Fruit fly (Drosophila melanogaster) whole organism, embryonic: ENCODE data around the gene egh.

ENCODE experiments used
- Adf1 ChIP-seq: fragments of 200-800 bp; sonication (Bioruptor generic); IDR thresholded peaks from 2 replicates; pipeline ENCODE4 v1.3.6; 2022; ENCODE audit warnings: missing biosample characterization, missing genetic modification characterization
- Aef1 ChIP-seq: fragments of 200-800 bp; sonication (Bioruptor generic); IDR thresholded peaks from 3 replicates; pipeline ENCODE4 v1.3.6; 2022; ENCODE audit warnings: missing biosample characterization, missing genetic modification characterization
- CG11247 ChIP-seq: fragments of 200-800 bp; sonication (Bioruptor generic); IDR thresholded peaks from 2 replicates; pipeline ENCODE4 v1.3.6; 2022; ENCODE audit warnings: missing biosample characterization, missing genetic modification characterization
- CG12155 ChIP-seq: fragments of 200-800 bp; sonication (Bioruptor generic); optimal IDR thresholded peaks from 3 replicates; lab custom pipeline; 2016; ENCODE audit warnings: missing biosample characterization, missing genetic modification characterization
- CG13296 ChIP-seq: fragments of 200-800 bp; sonication (Bioruptor generic); optimal IDR thresholded peaks from 3 replicates; lab custom pipeline; 2018; ENCODE audit warnings: missing biosample characterization, mild to moderate bottlenecking, missing genetic modification characterization
- CG13775 ChIP-seq: fragments of 200-800 bp; sonication (Bioruptor generic); optimal IDR thresholded peaks from 3 replicates; lab custom pipeline; 2017; ENCODE audit warnings: missing biosample characterization, mild to moderate bottlenecking, missing genetic modification characterization
- CG14667 ChIP-seq: fragments of 200-800 bp; sonication (Bioruptor generic); IDR thresholded peaks from 2 replicates; pipeline ENCODE4 v1.3.6; 2022; ENCODE audit warnings: missing biosample characterization, missing genetic modification characterization
- CG14710 ChIP-seq: fragments of 200-800 bp; sonication (Bioruptor generic); optimal IDR thresholded peaks from 3 replicates; lab custom pipeline; 2019; ENCODE audit warnings: missing biosample characterization, mild to moderate bottlenecking, missing genetic modification characterization, moderate library complexity
- CG16813 ChIP-seq: fragments of 200-800 bp; sonication (Bioruptor generic); IDR thresholded peaks from 3 replicates; pipeline ENCODE4 v1.3.6; 2022; ENCODE audit warnings: missing biosample characterization, missing genetic modification characterization; ENCODE audit not compliant: partially characterized antibody
- CG18599 ChIP-seq: fragments of 200-800 bp; sonication (Bioruptor generic); optimal IDR thresholded peaks from 3 replicates; lab custom pipeline; 2017; ENCODE audit warnings: missing biosample characterization, missing genetic modification characterization, mild to moderate bottlenecking, moderate library complexity, missing genetic modification reagents
- CG2875 ChIP-seq: fragments of 200-800 bp; sonication (Bioruptor generic); optimal IDR thresholded peaks from 2 replicates; lab custom pipeline; 2017; ENCODE audit warnings: missing biosample characterization, mild to moderate bottlenecking, missing genetic modification characterization, missing genetic modification reagents
- CG4328 ChIP-seq: fragments of 200-800 bp; sonication (Bioruptor generic); optimal IDR thresholded peaks from 3 replicates; lab custom pipeline; 2017; ENCODE audit warnings: missing biosample characterization, missing genetic modification reagents, missing genetic modification characterization
- CG4424 ChIP-seq: fragments of 200-800 bp; sonication (Bioruptor generic); optimal IDR thresholded peaks from 3 replicates; lab custom pipeline; 2016; ENCODE audit warnings: missing biosample characterization, missing genetic modification characterization
- CG4854 ChIP-seq: fragments of 200-800 bp; sonication (Bioruptor generic); optimal IDR thresholded peaks from 2 replicates; lab custom pipeline; 2016; ENCODE audit warnings: missing biosample characterization, missing genetic modification characterization, inconsistent platforms
- CG6689 ChIP-seq: fragments of 200-800 bp; sonication (Bioruptor generic); IDR thresholded peaks from 2 replicates; pipeline ENCODE4 v1.3.6; 2022; ENCODE audit warnings: missing biosample characterization, missing genetic modification characterization
- CG7271 ChIP-seq: fragments of 200-800 bp; sonication (Bioruptor generic); optimal IDR thresholded peaks from 2 replicates; lab custom pipeline; 2018; ENCODE audit warnings: missing biosample characterization, mild to moderate bottlenecking, missing genetic modification characterization, moderate library complexity
- CG8281 ChIP-seq: fragments of 200-800 bp; sonication (Bioruptor generic); optimal IDR thresholded peaks from 2 replicates; lab custom pipeline; 2018; ENCODE audit warnings: missing biosample characterization, mild to moderate bottlenecking, missing genetic modification characterization, moderate library complexity
- CG8388 ChIP-seq: fragments of 200-800 bp; sonication (Bioruptor generic); optimal IDR thresholded peaks from 2 replicates; lab custom pipeline; 2019; ENCODE audit warnings: missing biosample characterization, mild to moderate bottlenecking, missing genetic modification characterization, moderate library complexity
- CG8478 ChIP-seq: fragments of >200 bp; optimal IDR thresholded peaks from 2 replicates; lab custom pipeline; 2018
- CG8924 ChIP-seq: fragments of 200-800 bp; optimal IDR thresholded peaks from 3 replicates; lab custom pipeline; 2019; ENCODE audit warnings: missing biosample characterization, mild to moderate bottlenecking, missing genetic modification characterization, moderate library complexity
- CG9215 ChIP-seq: fragments of 200-800 bp; sonication (Bioruptor generic); IDR thresholded peaks from 2 replicates; pipeline ENCODE4 v1.3.6; 2022; ENCODE audit warnings: missing biosample characterization, missing genetic modification characterization
- CG9797 ChIP-seq: fragments of 200-800 bp; sonication (Bioruptor generic); optimal IDR thresholded peaks from 3 replicates; lab custom pipeline; 2018; ENCODE audit warnings: missing biosample characterization, mild to moderate bottlenecking, missing genetic modification characterization
- Dp ChIP-seq: fragments of 200-800 bp; sonication (Bioruptor generic); optimal IDR thresholded peaks from 2 replicates; lab custom pipeline; 2018; ENCODE audit warnings: missing biosample characterization, mild to moderate bottlenecking, missing genetic modification characterization, moderate library complexity
- H2.0 ChIP-seq: fragments of 200-800 bp; sonication (Bioruptor generic); IDR thresholded peaks from 2 replicates; pipeline ENCODE4 v1.3.6; 2022; ENCODE audit warnings: missing biosample characterization, missing genetic modification characterization
- HmgD ChIP-seq: fragments of 200-800 bp; sonication (Bioruptor generic); optimal IDR thresholded peaks from 3 replicates; lab custom pipeline; 2016; ENCODE audit warnings: missing biosample characterization, missing genetic modification characterization
- Mrtf ChIP-seq: fragments of 200-800 bp; sonication (Bioruptor generic); IDR thresholded peaks from 3 replicates; pipeline ENCODE4 v1.3.6; 2022; ENCODE audit warnings: missing biosample characterization, missing genetic modification characterization
- NK7.1 ChIP-seq: fragments of 200-800 bp; sonication (Bioruptor generic); optimal IDR thresholded peaks from 3 replicates; lab custom pipeline; 2016; ENCODE audit warnings: missing biosample characterization, missing genetic modification characterization
- Neu2 ChIP-seq: fragments of 200-800 bp; sonication (Bioruptor generic); optimal IDR thresholded peaks from 3 replicates; lab custom pipeline; 2016; ENCODE audit warnings: missing biosample characterization, missing genetic modification characterization, borderline replicate concordance
- Rfx ChIP-seq: fragments of 200-800 bp; sonication (Bioruptor generic); IDR thresholded peaks from 2 replicates; pipeline ENCODE4 v1.3.6; 2022; ENCODE audit warnings: missing biosample characterization, missing genetic modification characterization
- Taf1 ChIP-seq: fragments of 200-800 bp; sonication (Bioruptor generic); IDR thresholded peaks from 2 replicates; pipeline ENCODE4 v1.3.6; 2022; ENCODE audit warnings: missing biosample characterization, missing genetic modification characterization
- Tbp ChIP-seq: fragments of >200 bp; optimal IDR thresholded peaks from 2 replicates; lab custom pipeline; 2018; ENCODE audit warnings: missing biosample characterization, missing genetic modification characterization
- Trl ChIP-seq, 3 experiments: fragments of >200 bp in 2 of 3; fragments of 200-800 bp in 1 of 3; sonication (Bioruptor generic) in 1 of 3; optimal IDR thresholded peaks; 2 replicates in 1 of 3; 3 replicates in 2 of 3; lab custom pipeline; 2016 to 2017; ENCODE audit warnings: missing biosample characterization in 1 of 3, missing genetic modification characterization in 1 of 3
- aop ChIP-seq: fragments of 200-800 bp; sonication (Bioruptor generic); IDR thresholded peaks from 2 replicates; pipeline ENCODE4 v1.3.6; 2022; ENCODE audit warnings: missing biosample characterization, missing genetic modification characterization
- bbx ChIP-seq: fragments of 200-800 bp; sonication (Bioruptor generic); IDR thresholded peaks from 2 replicates; pipeline ENCODE4 v1.3.6; 2022; ENCODE audit warnings: missing biosample characterization, missing genetic modification characterization; ENCODE audit not compliant: partially characterized antibody
- br ChIP-seq: fragments of >200 bp; optimal IDR thresholded peaks from 2 replicates; lab custom pipeline; 2017
- dpn ChIP-seq, 2 experiments: fragments of 200-800 bp; sonication (Bioruptor generic); optimal IDR thresholded peaks; 3 replicates each; lab custom pipeline; 2016; ENCODE audit warnings: missing biosample characterization in 2 of 2, missing genetic modification characterization in 2 of 2
- fd64A ChIP-seq: fragments of 200-800 bp; sonication (Bioruptor generic); optimal IDR thresholded peaks from 3 replicates; lab custom pipeline; 2018; ENCODE audit warnings: missing biosample characterization, mild to moderate bottlenecking, missing genetic modification characterization
- grn ChIP-seq: fragments of 200-800 bp; sonication (Bioruptor generic); optimal IDR thresholded peaks from 3 replicates; lab custom pipeline; 2017; ENCODE audit warnings: missing biosample characterization, missing genetic modification characterization
- hb ChIP-seq: fragments of 200-800 bp; sonication (Bioruptor generic); IDR thresholded peaks from 3 replicates; pipeline ENCODE4 v1.3.6; 2022; ENCODE audit warnings: missing biosample characterization, missing genetic modification characterization; ENCODE audit not compliant: partially characterized antibody
- inv ChIP-seq: fragments of 200-800 bp; sonication (Bioruptor generic); IDR thresholded peaks from 2 replicates; pipeline ENCODE4 v1.3.6; 2022; ENCODE audit warnings: missing biosample characterization, missing genetic modification characterization; ENCODE audit not compliant: partially characterized antibody
- kni ChIP-seq: fragments of 200-800 bp; sonication (Bioruptor generic); optimal IDR thresholded peaks from 3 replicates; lab custom pipeline; 2017; ENCODE audit warnings: mild to moderate bottlenecking, missing biosample characterization, missing genetic modification reagents, missing genetic modification characterization
- nmo ChIP-seq: fragments of 200-800 bp; sonication (Bioruptor generic); optimal IDR thresholded peaks from 2 replicates; lab custom pipeline; 2018; ENCODE audit warnings: missing biosample characterization, mild to moderate bottlenecking, missing genetic modification characterization, moderate library complexity
- pan ChIP-seq, 4 experiments: fragments of >200 bp in 3 of 4; fragments of 200-800 bp in 1 of 4; sonication (Bioruptor generic) in 1 of 4; optimal IDR thresholded peaks in 3 of 4; IDR thresholded peaks in 1 of 4; 2 replicates each; pipeline versions ENCODE4 v1.3.6 to Lab custom; 2017 to 2022; ENCODE audit warnings: missing biosample characterization in 2 of 4, missing genetic modification characterization in 2 of 4, mixed read lengths in 1 of 4
- pb ChIP-seq: fragments of 200-800 bp; sonication (Bioruptor generic); optimal IDR thresholded peaks from 3 replicates; lab custom pipeline; 2016; ENCODE audit warnings: missing biosample characterization, missing genetic modification characterization
- sisA ChIP-seq: fragments of 200-800 bp; sonication (Bioruptor generic); IDR thresholded peaks from 2 replicates; pipeline ENCODE4 v1.3.6; 2022; ENCODE audit warnings: missing biosample characterization, missing genetic modification characterization
- sna ChIP-seq: fragments of 200-800 bp; sonication (Bioruptor generic); IDR thresholded peaks from 2 replicates; pipeline ENCODE4 v1.3.6; 2022; ENCODE audit warnings: missing biosample characterization, missing genetic modification characterization; ENCODE audit not compliant: partially characterized antibody
- tin ChIP-seq: fragments of 200-800 bp; sonication (Bioruptor generic); optimal IDR thresholded peaks from 3 replicates; lab custom pipeline; 2016; ENCODE audit warnings: missing biosample characterization, missing genetic modification characterization
- toy ChIP-seq: fragments of 200-800 bp; sonication (Bioruptor generic); IDR thresholded peaks from 2 replicates; pipeline ENCODE4 v1.3.6; 2022; ENCODE audit warnings: missing biosample characterization, missing genetic modification characterization
- vfl ChIP-seq: fragments of 200-800 bp; sonication (Bioruptor generic); optimal IDR thresholded peaks from 2 replicates; lab custom pipeline; 2016; ENCODE audit warnings: missing biosample characterization, missing genetic modification characterization

egh gene

DNA sequence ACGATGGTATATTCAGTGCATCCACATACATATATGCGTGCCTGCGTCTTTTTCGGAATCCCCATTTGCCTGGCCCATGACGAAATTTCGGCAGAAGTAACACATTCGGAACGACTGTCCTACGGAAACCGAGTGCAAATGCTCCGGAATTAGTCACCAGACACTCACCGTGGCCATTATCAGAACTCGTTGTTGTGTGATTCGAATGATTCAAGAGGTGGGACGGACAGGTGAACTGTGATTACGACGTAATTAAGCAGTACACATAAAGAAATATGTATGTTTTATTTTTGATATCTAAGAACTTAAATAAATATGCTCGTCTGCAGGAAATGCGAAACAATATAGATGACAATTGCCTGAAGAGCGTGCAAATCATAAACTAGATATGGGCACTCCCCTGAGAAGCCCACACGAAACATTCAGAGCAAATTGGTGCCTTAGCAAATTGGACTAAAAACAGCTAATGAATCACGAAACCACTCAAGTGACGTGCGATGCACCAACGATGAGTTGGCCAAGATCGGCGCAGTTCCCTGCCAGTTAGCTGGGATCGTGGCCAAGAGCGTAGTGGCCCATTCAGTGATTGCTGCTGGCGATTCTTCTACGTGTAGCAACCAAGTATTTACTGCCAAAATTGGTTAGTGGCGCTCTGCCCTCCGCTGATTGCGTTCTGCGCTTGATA lies 3.2 kb downstream of the egh start (continued):
- TF ChIP-seq CG9797, result no peak
- TF ChIP-seq Dp (GFP tag; lab: Kevin White, UChicago), result no peak
- TF ChIP-seq br, result no peak
- TF ChIP-seq CG12155, result no peak
- no peak for TF ChIP-seq NK7.1 (GFP tag; lab: Kevin White, UChicago)
- TF ChIP-seq CG18599, result peak; percentile 73
- TF ChIP-seq H2.0 (GFP tag; lab: Robert Waterston, UW), result no peak
- peak; percentile 49 for TF ChIP-seq CG13296 (GFP tag; lab: Kevin White, UChicago)
- 0 out of 2 replicates have a peak, but pooled peaks have one; percentile 38 for TF ChIP-seq CG9215 (GFP tag; lab: Robert Waterston, UW)
- TF ChIP-seq CG4424 (GFP tag; lab: Kevin White, UChicago), result no peak
- TF ChIP-seq sisA (GFP tag; lab: Robert Waterston, UW), result no peak
- no peak for TF ChIP-seq CG14667 (GFP tag; lab: Robert Waterston, UW)
- TF ChIP-seq Rfx (GFP tag; lab: Robert Waterston, UW), result peak; percentile 21; the same call in 1 of the 2 replicates
- no peak for TF ChIP-seq inv (GFP tag; lab: Robert Waterston, UW)
- TF ChIP-seq sna (GFP tag; lab: Robert Waterston, UW), result no peak
- TF ChIP-seq Tbp (GFP tag; lab: Kevin White, UChicago), result no peak
- peak; percentile 29 for TF ChIP-seq nmo
- TF ChIP-seq Neu2 (GFP tag; lab: Kevin White, UChicago), result no peak
- no peak for TF ChIP-seq CG2875 (GFP tag; lab: Kevin White, UChicago)
- TF ChIP-seq toy, result no peak
- no peak for TF ChIP-seq Trl (optimal IDR thresholded peaks at IDR 0.05; lab: Kevin White, UChicago)
- no peak for TF ChIP-seq Trl (GFP tag; optimal IDR thresholded peaks at IDR 0.05; lab: Kevin White, UChicago)
- no peak for TF ChIP-seq fd64A (GFP tag; lab: Kevin White, UChicago)
- TF ChIP-seq CG8281 (tag; lab: Kevin White, UChicago), result no peak
- no peak for TF ChIP-seq aop (GFP tag; lab: Robert Waterston, UW)
- TF ChIP-seq pb, result no peak
- TF ChIP-seq bbx (GFP tag; lab: Robert Waterston, UW), result no peak
- no peak for TF ChIP-seq vfl (GFP tag; lab: Kevin White, UChicago)
- 0 out of 2 replicates have a peak, but pooled peaks have one; percentile 22 for TF ChIP-seq Adf1 (GFP tag; lab: Robert Waterston, UW)
- no peak for TF ChIP-seq CG8478 (lab: Kevin White, UChicago)
- TF ChIP-seq tin (GFP tag; lab: Kevin White, UChicago), result no peak
- no peak for TF ChIP-seq CG4854 (GFP tag; lab: Kevin White, UChicago)
- no peak for TF ChIP-seq CG8388 (GFP tag; lab: Kevin White, UChicago)
- TF ChIP-seq HmgD (GFP tag; lab: Kevin White, UChicago), result no peak
- no peak for TF ChIP-seq Taf1 (GFP tag; lab: Robert Waterston, UW)
- no peak for TF ChIP-seq hb (GFP tag; lab: Robert Waterston, UW)
- peak; percentile 21 for TF ChIP-seq CG13775 (GFP tag; lab: Kevin White, UChicago)
- TF ChIP-seq CG7271 (tag; lab: Kevin White, UChicago), result no peak
- no peak for TF ChIP-seq grn (GFP tag; lab: Kevin White, UChicago)
- 0 out of 2 replicates have a peak, but pooled peaks have one; percentile 13 for TF ChIP-seq CG6689 (GFP tag; lab: Robert Waterston, UW)
- TF ChIP-seq pan (optimal IDR thresholded peaks at IDR 0.05; lab: Kevin White, UChicago), result no peak
- TF ChIP-seq pan (GFP tag; optimal IDR thresholded peaks at IDR 0.05 in 1 of 2, IDR thresholded peaks at IDR 0.05 in 1 of 2), result no peak
- no peak for TF ChIP-seq CG14710 (tag; lab: Kevin White, UChicago)
- TF ChIP-seq Mrtf (GFP tag; lab: Robert Waterston, UW), result no peak
- TF ChIP-seq kni (GFP tag; lab: Kevin White, UChicago), result no peak
- TF ChIP-seq CG16813 (GFP tag; lab: Robert Waterston, UW), result no peak
- no peak for TF ChIP-seq Aef1 (GFP tag; lab: Robert Waterston, UW)
- TF ChIP-seq dpn (GFP tag; optimal IDR thresholded peaks at IDR 0.05; lab: Kevin White, UChicago), result peak; percentile 9 to 37
- no peak for TF ChIP-seq CG11247 (GFP tag; lab: Robert Waterston, UW)
- peak; percentile 37 for TF ChIP-seq CG8924 (tag; lab: Kevin White, UChicago)
- TF ChIP-seq CG4328, result no peak
